Worm (Caenorhabditis elegans): ENCODE data around the gene srg-7.

srg-7 gene

DNA sequence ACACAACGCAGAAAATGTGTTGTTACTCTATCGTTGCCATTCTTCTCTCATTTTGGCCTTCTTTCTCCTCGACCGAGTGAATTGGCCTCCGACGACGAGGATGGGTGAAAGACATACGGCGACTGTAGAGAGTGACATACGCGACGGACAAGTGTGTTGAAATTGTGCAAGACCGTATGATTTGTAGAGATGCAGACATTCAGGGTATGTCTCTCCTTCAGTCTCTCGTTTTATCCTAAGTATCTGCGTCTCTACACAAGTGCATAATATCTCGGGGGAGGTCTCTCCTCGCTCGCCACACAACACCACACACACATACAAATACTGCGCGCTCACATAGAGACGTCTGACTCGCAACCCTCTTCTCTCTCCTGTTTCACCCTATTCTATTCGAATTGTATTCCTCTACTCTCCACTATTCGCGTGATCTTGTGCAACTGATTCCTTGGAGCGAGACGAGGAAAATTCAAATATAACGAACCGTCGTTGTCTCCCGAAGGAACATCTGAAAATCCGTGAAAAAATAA, 12.2 kb upstream of the srg-7 start, which contains the start of gene hmg-1.2 (continued):
- TF ChIP-seq ZK546.5 (tag; optimal IDR thresholded peaks at IDR 0.05) (no peak), dve-1 (tag; optimal IDR thresholded peaks at IDR 0.05; ENCODE audit: insufficient read depth) (peak; percentile 84), tra-1 (GFP tag; IDR thresholded peaks at IDR 0.05) (0 out of 2 replicates have a peak, but pooled peaks have one; percentile 58), nhr-102 (tag; optimal IDR thresholded peaks at IDR 0.05) (peak; percentile 43), hlh-11 (tag; optimal IDR thresholded peaks at IDR 0.05) (peak; percentile 97), nhr-6 (tag; optimal IDR thresholded peaks at IDR 0.05) (peak; percentile 39), mxl-3 (GFP tag; optimal IDR thresholded peaks at IDR 0.05) (peak; percentile 74), mep-1 (tag; optimal IDR thresholded peaks at IDR 0.05) (peak; percentile 84), lim-7 (GFP tag; IDR thresholded peaks at IDR 0.05) (no peak), dmd-6 (GFP tag; IDR thresholded peaks at IDR 0.05) (peak; percentile 66), zip-11 (GFP tag; IDR thresholded peaks at IDR 0.05) (no peak), fos-1 (tag; optimal IDR thresholded peaks at IDR 0.05) (no peak), egl-43 (GFP tag; IDR thresholded peaks at IDR 0.05) (no peak; the same call in 1 of the 2 replicates), lir-3 (tag; optimal IDR thresholded peaks at IDR 0.05) (no peak), ctbp-1 (GFP tag; IDR thresholded peaks at IDR 0.05) (peak; percentile 63; the same call in 1 of the 2 replicates), snpc-4 (tag; optimal IDR thresholded peaks at IDR 0.05) (no peak), egl-27 (tag; optimal IDR thresholded peaks at IDR 0.05) (no peak), php-3 (GFP tag; IDR thresholded peaks at IDR 0.05) (0 out of 2 replicates have a peak, but pooled peaks have one; percentile 11), aly-2 (tag; optimal IDR thresholded peaks at IDR 0.05) (no peak), ZK337.2 (GFP tag; IDR thresholded peaks at IDR 0.05) (no peak), lin-1 (GFP tag; IDR thresholded peaks at IDR 0.05) (peak; percentile 33; the same call in 1 of the 2 replicates), arid-1 (GFP tag; conservative IDR thresholded peaks at IDR 0.05) (peak; percentile 77), tag-97 (GFP tag; IDR thresholded peaks at IDR 0.05) (no peak), nhr-11 (tag; optimal IDR thresholded peaks at IDR 0.05) (peak; percentile 77), Y75B8A.6 (GFP tag; IDR thresholded peaks at IDR 0.05) (no peak), mxl-2 (GFP tag; conservative IDR thresholded peaks at IDR 0.05) (no peak), dpl-1 (GFP tag; optimal IDR thresholded peaks at IDR 0.05) (peak; percentile 62), ces-1 (GFP tag; optimal IDR thresholded peaks at IDR 0.05) (no peak), fkh-10 (GFP tag; optimal IDR thresholded peaks at IDR 0.05) (peak; percentile 16), ztf-7 (tag; optimal IDR thresholded peaks at IDR 0.05) (peak; percentile 16), lin-15B (tag; optimal IDR thresholded peaks at IDR 0.05) (no peak), spr-3 (GFP tag; optimal IDR thresholded peaks at IDR 0.05) (peak; percentile 57), sdz-12 (GFP tag; optimal IDR thresholded peaks at IDR 0.05) (no peak), nhr-111 (GFP tag; optimal IDR thresholded peaks at IDR 0.05) (no peak), nhr-41 (GFP tag; IDR thresholded peaks at IDR 0.05) (no peak), vab-7 (GFP tag; IDR thresholded peaks at IDR 0.05) (no peak)

DNA sequence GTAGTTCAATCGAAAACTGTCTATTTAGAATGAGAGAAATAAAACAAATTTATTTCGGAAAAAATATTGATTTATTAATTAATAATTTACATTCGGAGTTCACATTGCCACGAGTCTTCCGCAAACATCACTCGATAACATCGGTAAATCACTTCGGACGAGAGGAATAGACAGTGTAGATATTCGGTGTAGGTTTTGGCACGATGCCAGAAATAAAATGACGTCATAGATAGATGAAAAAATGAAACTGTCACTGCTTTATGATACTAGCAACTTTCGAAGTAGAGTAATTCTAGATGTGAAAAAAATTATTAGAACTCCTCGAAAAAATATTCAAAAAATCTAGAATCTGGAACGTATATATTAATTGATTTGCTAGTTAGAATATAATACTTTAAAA, 11.5 kb upstream of the srg-7 start:
- TF ChIP-seq daf-12 (tag; optimal IDR thresholded peaks at IDR 0.05) (no peak), nhr-111 (GFP tag; optimal IDR thresholded peaks at IDR 0.05) (no peak), nhr-6 (tag; optimal IDR thresholded peaks at IDR 0.05) (no peak), nhr-102 (tag; optimal IDR thresholded peaks at IDR 0.05) (no peak), unc-39 (tag; optimal IDR thresholded peaks at IDR 0.05) (no peak), daf-19 (GFP tag; conservative IDR thresholded peaks at IDR 0.05) (no peak), egl-43 (GFP tag; IDR thresholded peaks at IDR 0.05) (no peak), F26F4.8 (GFP tag; conservative IDR thresholded peaks at IDR 0.05) (no peak), set-16 (GFP tag; IDR thresholded peaks at IDR 0.05) (no peak), aly-2 (tag; optimal IDR thresholded peaks at IDR 0.05) (no peak), dmd-6 (GFP tag; IDR thresholded peaks at IDR 0.05) (no peak), ceh-28 (tag; optimal IDR thresholded peaks at IDR 0.05) (no peak), unc-130 (GFP tag; optimal IDR thresholded peaks at IDR 0.05) (no peak), hlh-30 (tag; optimal IDR thresholded peaks at IDR 0.05; ENCODE audit: insufficient read depth) (no peak), arid-1 (GFP tag; conservative IDR thresholded peaks at IDR 0.05) (no peak), lin-1 (GFP tag; IDR thresholded peaks at IDR 0.05) (no peak), ces-1 (GFP tag; optimal IDR thresholded peaks at IDR 0.05) (no peak)
